Worm (Caenorhabditis elegans) whole organism, L4 larva: ENCODE measurements around the gene F07B10.7.

Experiments
- F49E8.2 ChIP-seq: sonication (generic microtip); optimal IDR thresholded peaks from 2 replicates; lab custom pipeline; 2016; ENCODE audit warnings: missing compliant biosample characterization, mild to moderate bottlenecking, missing genetic modification characterization, borderline replicate concordance
- ceh-32 ChIP-seq: sonication (generic microtip); optimal IDR thresholded peaks from 2 replicates; lab custom pipeline; 2016; ENCODE audit warnings: mild to moderate bottlenecking, missing genetic modification characterization, missing compliant biosample characterization; ENCODE audit not compliant: poor library complexity
- cey-2 ChIP-seq: sonication (generic microtip); optimal IDR thresholded peaks from 3 replicates; lab custom pipeline; 2017; ENCODE audit warnings: missing genetic modification characterization, mild to moderate bottlenecking, missing compliant biosample characterization, antibody characterized with exemption, borderline replicate concordance; ENCODE audit not compliant: insufficient read depth
- daf-12 ChIP-seq: fragments of 150-350 bp; optimal IDR thresholded peaks from 2 replicates; lab custom pipeline; 2014; ENCODE audit warnings: missing biosample characterization, missing genetic modification reagents, missing genetic modification characterization
- daf-16 ChIP-seq, 3 experiments: sonication (generic microtip); optimal IDR thresholded peaks; 2 replicates each; lab custom pipeline; 2016 to 2017; ENCODE audit warnings: missing genetic modification characterization in 3 of 3, missing genetic modification reagents in 3 of 3, mild to moderate bottlenecking in 2 of 3, missing compliant biosample characterization in 2 of 3, missing biosample characterization in 1 of 3, moderate library complexity in 1 of 3
- daf-8 ChIP-seq: fragments of 200-800 bp; sonication (Bioruptor generic); IDR thresholded peaks from 2 replicates; pipeline ENCODE4 v1.3.6; 2022; ENCODE audit warnings: missing genetic modification characterization, missing compliant biosample characterization
- dpl-1 ChIP-seq: fragments of 150-350 bp; optimal IDR thresholded peaks from 2 replicates; lab custom pipeline; 2014; ENCODE audit warnings: missing biosample characterization, missing genetic modification reagents, missing genetic modification characterization
- fkh-10 ChIP-seq: fragments of 150-350 bp; optimal IDR thresholded peaks from 2 replicates; lab custom pipeline; 2014; ENCODE audit warnings: missing biosample characterization, missing genetic modification reagents, missing genetic modification characterization
- gei-8 ChIP-seq: fragments of 200-800 bp; sonication (Bioruptor generic); optimal IDR thresholded peaks from 2 replicates; lab custom pipeline; 2018; ENCODE audit warnings: mild to moderate bottlenecking, missing genetic modification characterization, missing compliant biosample characterization
- hlh-11 ChIP-seq: fragments of 200-800 bp; sonication (Bioruptor generic); optimal IDR thresholded peaks from 2 replicates; lab custom pipeline; 2018; ENCODE audit warnings: mild to moderate bottlenecking, missing genetic modification characterization, missing compliant biosample characterization
- hlh-30 ChIP-seq: sonication (generic microtip); optimal IDR thresholded peaks from 2 replicates; lab custom pipeline; 2017; ENCODE audit warnings: antibody characterized with exemption, mild to moderate bottlenecking, missing genetic modification characterization, missing compliant biosample characterization; ENCODE audit not compliant: insufficient read depth
- hmg-1.1 ChIP-seq: fragments of 200-800 bp; sonication (Bioruptor generic); IDR thresholded peaks from 2 replicates; pipeline ENCODE4 v1.3.6; 2022; ENCODE audit warnings: missing genetic modification reagents, missing genetic modification characterization, missing compliant biosample characterization
- lim-7 ChIP-seq: fragments of 200-800 bp; sonication (Bioruptor generic); IDR thresholded peaks from 2 replicates; pipeline ENCODE4 v1.3.6; 2022; ENCODE audit warnings: missing genetic modification characterization, missing compliant biosample characterization
- lin-1 ChIP-seq: fragments of 200-800 bp; sonication (Bioruptor generic); IDR thresholded peaks from 2 replicates; pipeline ENCODE4 v1.3.6; 2022; ENCODE audit warnings: missing genetic modification reagents, missing genetic modification characterization, missing compliant biosample characterization
- lin-15B ChIP-seq: fragments of 150-350 bp; sonication (generic microtip); optimal IDR thresholded peaks from 3 replicates; lab custom pipeline; 2014; ENCODE audit warnings: missing biosample characterization, missing genetic modification characterization
- lin-38 ChIP-seq: fragments of 200-800 bp; sonication (Bioruptor generic); IDR thresholded peaks from 2 replicates; pipeline ENCODE4 v1.3.6; 2022; ENCODE audit warnings: missing genetic modification reagents, missing genetic modification characterization, missing compliant biosample characterization
- lsy-2 ChIP-seq, 2 experiments: fragments of 150-350 bp in 1 of 2; sonication (generic microtip) in 1 of 2; optimal IDR thresholded peaks; 2 replicates each; lab custom pipeline; 2014 to 2017; ENCODE audit warnings: missing biosample characterization in 2 of 2, missing genetic modification characterization in 2 of 2
- madf-5 ChIP-seq, 2 experiments: fragments of 200-800 bp; sonication (Bioruptor generic); IDR thresholded peaks; 2 replicates each; pipeline ENCODE4 v1.3.6; 2022; ENCODE audit warnings: missing compliant biosample characterization in 2 of 2, missing genetic modification characterization in 2 of 2
- mdl-1 ChIP-seq, 2 experiments: fragments of 150-350 bp in 1 of 2; sonication (generic microtip) in 1 of 2; optimal IDR thresholded peaks; 2 replicates each; lab custom pipeline; 2014 to 2017; ENCODE audit warnings: missing biosample characterization in 2 of 2, missing genetic modification characterization in 2 of 2
- mes-2 ChIP-seq: sonication (generic microtip); optimal IDR thresholded peaks from 2 replicates; lab custom pipeline; 2016; ENCODE audit warnings: missing genotype, mild to moderate bottlenecking, missing genetic modification characterization, missing compliant biosample characterization; ENCODE audit not compliant: poor library complexity, severe bottlenecking
- mxl-2 ChIP-seq: fragments of 200-800 bp; sonication (Bioruptor generic); conservative IDR thresholded peaks from 2 replicates; pipeline ENCODE4 v1.3.6; 2022; ENCODE audit warnings: missing genetic modification reagents, missing genetic modification characterization, missing compliant biosample characterization
- mxl-3 ChIP-seq: fragments of 200-800 bp; sonication (Bioruptor generic); optimal IDR thresholded peaks from 2 replicates; lab custom pipeline; 2018; ENCODE audit warnings: mild to moderate bottlenecking, missing genetic modification characterization, missing compliant biosample characterization
- nhr-237 ChIP-seq: sonication (generic microtip); optimal IDR thresholded peaks from 2 replicates; lab custom pipeline; 2017; ENCODE audit warnings: missing biosample characterization, missing genetic modification characterization
- nhr-28 ChIP-seq: fragments of 150-350 bp; optimal IDR thresholded peaks from 2 replicates; lab custom pipeline; 2014; ENCODE audit warnings: missing biosample characterization, missing genetic modification characterization
- nhr-76 ChIP-seq: fragments of 150-350 bp; optimal IDR thresholded peaks from 2 replicates; lab custom pipeline; 2014; ENCODE audit warnings: missing biosample characterization, missing genetic modification characterization
- pha-4 ChIP-seq, 2 experiments: fragments of 150-350 bp in 1 of 2; fragments of 200-800 bp in 1 of 2; sonication (Bioruptor generic) in 1 of 2; IDR thresholded peaks in 1 of 2; optimal IDR thresholded peaks in 1 of 2; 2 replicates each; pipeline versions ENCODE4 v1.3.6 to Lab custom; 2014 to 2022; ENCODE audit warnings: missing genetic modification characterization in 2 of 2, missing genetic modification reagents in 2 of 2, missing biosample characterization in 1 of 2, missing compliant biosample characterization in 1 of 2
- pqm-1 ChIP-seq: sonication (generic microtip); optimal IDR thresholded peaks from 2 replicates; lab custom pipeline; 2017; ENCODE audit warnings: missing biosample characterization, missing genetic modification characterization
- snpc-1.2 ChIP-seq: fragments of 200-800 bp; sonication (Bioruptor generic); IDR thresholded peaks from 2 replicates; pipeline ENCODE4 v1.3.6; 2022; ENCODE audit warnings: missing genetic modification reagents, missing genetic modification characterization, missing compliant biosample characterization
- spr-1 ChIP-seq: sonication (generic microtip); optimal IDR thresholded peaks from 2 replicates; lab custom pipeline; 2016; ENCODE audit warnings: mild to moderate bottlenecking, missing genetic modification characterization, missing compliant biosample characterization
- unc-130 ChIP-seq: sonication (generic microtip); optimal IDR thresholded peaks from 2 replicates; lab custom pipeline; 2016; ENCODE audit warnings: missing genetic modification reagents, missing genetic modification characterization, missing compliant biosample characterization
- unc-62 ChIP-seq, 3 experiments: fragments of 150-350 bp in 1 of 3; sonication (generic microtip); optimal IDR thresholded peaks in 2 of 3; peaks in 1 of 3; 1 replicate in 1 of 3; 2 replicates in 2 of 3; lab custom pipeline; 2014 to 2017; ENCODE audit warnings: missing biosample characterization in 3 of 3, missing genetic modification characterization in 3 of 3, missing genetic modification reagents in 3 of 3, missing genotype in 1 of 3
- zag-1 ChIP-seq: fragments of 150-350 bp; optimal IDR thresholded peaks from 2 replicates; lab custom pipeline; 2014; ENCODE audit warnings: missing biosample characterization, missing genetic modification characterization
- zip-11 ChIP-seq: fragments of 200-800 bp; sonication (Bioruptor generic); IDR thresholded peaks from 2 replicates; pipeline ENCODE4 v1.3.6; 2022; ENCODE audit warnings: missing genetic modification characterization, missing compliant biosample characterization
- zip-2 ChIP-seq: fragments of 150-350 bp; optimal IDR thresholded peaks from 2 replicates; lab custom pipeline; 2014; ENCODE audit warnings: missing biosample characterization, missing genetic modification characterization

Gene F07B10.7

ce11 chrV:11225981-11226380 lies 34.5 kb downstream of the F07B10.7 start, which contains the start of gene bgal-1 (continued):
- no peak for TF ChIP-seq lin-1 (GFP tag; lab: Robert Waterston, UW)
- no peak for TF ChIP-seq lim-7 (GFP tag; lab: Robert Waterston, UW)
- no peak for TF ChIP-seq mdl-1 (tag; optimal IDR thresholded peaks at IDR 0.05; lab: Kevin White, UChicago)
- no peak for TF ChIP-seq hmg-1.1
- TF ChIP-seq ceh-32 (tag; lab: Kevin White, UChicago), result no peak
- no peak for TF ChIP-seq zip-2 (tag; lab: Kevin White, UChicago)
- no peak for TF ChIP-seq unc-130 (GFP tag; lab: Kevin White, UChicago)
- no peak for TF ChIP-seq fkh-10 (GFP tag; lab: Kevin White, UChicago)
- TF ChIP-seq daf-8 (GFP tag; lab: Robert Waterston, UW), result no peak
- peak; percentile 6; the same call in 1 of the 2 replicates for TF ChIP-seq pha-4 (GFP tag; IDR thresholded peaks at IDR 0.05; lab: Robert Waterston, UW)
- no peak for TF ChIP-seq pha-4 (tag; optimal IDR thresholded peaks at IDR 0.05; lab: Kevin White, UChicago)
- peak; percentile 4 for TF ChIP-seq hlh-30
- TF ChIP-seq daf-16 (GFP tag; optimal IDR thresholded peaks at IDR 0.05; lab: Kevin White, UChicago), result peak in 1 of 2 experiments; percentile 72
- peak; percentile 28 for TF ChIP-seq daf-16 (tag; optimal IDR thresholded peaks at IDR 0.05; lab: Kevin White, UChicago)
- peak in 1 of 2 experiments; percentile 55 for TF ChIP-seq lsy-2 (tag; optimal IDR thresholded peaks at IDR 0.05; lab: Kevin White, UChicago)
- TF ChIP-seq cey-2 (tag; lab: Kevin White, UChicago), result no peak
- peak; percentile 13 for TF ChIP-seq hlh-11 (tag; lab: Kevin White, UChicago)
- TF ChIP-seq pqm-1 (tag; lab: Kevin White, UChicago), result no peak
- TF ChIP-seq zip-11 (GFP tag; lab: Robert Waterston, UW), result no peak
- TF ChIP-seq lin-38 (GFP tag; lab: Robert Waterston, UW), result no peak
- no peak for TF ChIP-seq gei-8 (GFP tag; lab: Kevin White, UChicago)
- no peak for TF ChIP-seq mxl-2 (GFP tag; lab: Robert Waterston, UW)
- no peak for TF ChIP-seq lin-15B
- no peak for TF ChIP-seq nhr-76 (tag; lab: Kevin White, UChicago)
- no peak for TF ChIP-seq madf-5 (GFP tag; IDR thresholded peaks at IDR 0.05; lab: Robert Waterston, UW)
- TF ChIP-seq, all 104 proteins: peak for 9

- TF ChIP-seq nhr-28 (no peak), unc-62 (GFP tag; optimal IDR thresholded peaks at IDR 0.05 in 1 of 2; lab: Kevin White, UChicago) (peak in 1 of 2 experiments; percentile 91), unc-62 (tag; optimal IDR thresholded peaks at IDR 0.05; lab: Kevin White, UChicago) (no peak), snpc-1.2 (GFP tag; lab: Robert Waterston, UW) (no peak), dpl-1 (GFP tag; lab: Kevin White, UChicago) (no peak)
Measured at ce11 chrV:11223698-11224097, 36.8 kb downstream of the F07B10.7 start.

- TF ChIP-seq F49E8.2 (tag; lab: Kevin White, UChicago) (no peak), zag-1 (tag; lab: Kevin White, UChicago) (no peak), mes-2 (tag; lab: Kevin White, UChicago) (no peak), madf-5 (GFP tag; IDR thresholded peaks at IDR 0.05; lab: Robert Waterston, UW) (no peak), hlh-30 (no peak), mxl-3 (GFP tag; lab: Kevin White, UChicago) (no peak), nhr-237 (tag; lab: Kevin White, UChicago) (no peak), daf-12 (tag; lab: Kevin White, UChicago) (no peak), spr-1 (no peak)
Measured at ce11 chrV:11220936-11221335, 39.6 kb downstream of the F07B10.7 start, which contains the start of gene T19B10.2. TSS of gene T19B10.2 (plus strand) at chrV:11221302.
